Fruit fly (Drosophila melanogaster) whole organism, prepupa: ENCODE measurements around the gene mad2.

Source experiments
- Blimp-1 ChIP-seq: fragments of 200-800 bp; sonication (Bioruptor generic); optimal IDR thresholded peaks from 3 replicates; lab custom pipeline; 2017; ENCODE audit warnings: missing biosample characterization, missing genetic modification characterization, mild to moderate bottlenecking, moderate library complexity, missing genetic modification reagents
- CG10669 ChIP-seq: fragments of 200-800 bp; sonication (Bioruptor generic); optimal IDR thresholded peaks from 3 replicates; lab custom pipeline; 2018; ENCODE audit warnings: missing biosample characterization, mild to moderate bottlenecking, missing genetic modification characterization, moderate library complexity
- CG11294 ChIP-seq: fragments of 200-800 bp; sonication (Bioruptor generic); IDR thresholded peaks from 2 replicates; pipeline ENCODE4 v1.3.6; 2022; ENCODE audit warnings: missing biosample characterization, missing genetic modification characterization
- CG11902 ChIP-seq: fragments of 200-800 bp; sonication (Bioruptor generic); optimal IDR thresholded peaks from 3 replicates; lab custom pipeline; 2016; ENCODE audit warnings: missing biosample characterization, missing genetic modification characterization
- CG15336 ChIP-seq: fragments of 200-800 bp; sonication (Bioruptor generic); IDR thresholded peaks from 2 replicates; pipeline ENCODE4 v1.3.6; 2022; ENCODE audit warnings: missing biosample characterization, missing genetic modification characterization
- CG1621 ChIP-seq: fragments of 200-800 bp; sonication (Bioruptor generic); optimal IDR thresholded peaks from 3 replicates; lab custom pipeline; 2018; ENCODE audit warnings: missing biosample characterization, mild to moderate bottlenecking, missing genetic modification characterization
- CG16779 ChIP-seq: fragments of 200-800 bp; sonication (Bioruptor generic); optimal IDR thresholded peaks from 3 replicates; lab custom pipeline; 2017; ENCODE audit warnings: missing biosample characterization, mild to moderate bottlenecking, missing genetic modification characterization
- CG3032 ChIP-seq: fragments of 200-800 bp; optimal IDR thresholded peaks from 2 replicates; lab custom pipeline; 2019; ENCODE audit warnings: missing biosample characterization, mild to moderate bottlenecking, missing genetic modification characterization, moderate library complexity
- CG32006 ChIP-seq: fragments of 200-800 bp; sonication (Bioruptor generic); optimal IDR thresholded peaks from 3 replicates; lab custom pipeline; 2017; ENCODE audit warnings: missing biosample characterization, mild to moderate bottlenecking, missing genetic modification characterization
- CG34406 ChIP-seq: fragments of 200-800 bp; sonication (Bioruptor generic); optimal IDR thresholded peaks from 3 replicates; lab custom pipeline; 2016; ENCODE audit warnings: missing biosample characterization, missing genetic modification characterization
- CG3919 ChIP-seq: fragments of 200-800 bp; sonication (Bioruptor generic); optimal IDR thresholded peaks from 3 replicates; lab custom pipeline; 2016; ENCODE audit warnings: missing biosample characterization, missing genetic modification characterization
- CG4318 ChIP-seq: fragments of 200-800 bp; sonication (Bioruptor generic); optimal IDR thresholded peaks from 3 replicates; lab custom pipeline; 2017; ENCODE audit warnings: missing biosample characterization, mild to moderate bottlenecking, missing genetic modification characterization
- CG6163 ChIP-seq: fragments of 200-800 bp; sonication (Bioruptor generic); IDR thresholded peaks from 3 replicates; pipeline ENCODE4 v1.3.6; 2022; ENCODE audit warnings: missing biosample characterization, missing genetic modification characterization
- CG6276 ChIP-seq: fragments of 200-800 bp; sonication (Bioruptor generic); optimal IDR thresholded peaks from 2 replicates; lab custom pipeline; 2017; ENCODE audit warnings: missing biosample characterization, mild to moderate bottlenecking, missing genetic modification characterization
- CG6792 ChIP-seq: fragments of 200-800 bp; sonication (Bioruptor generic); optimal IDR thresholded peaks from 3 replicates; lab custom pipeline; 2016; ENCODE audit warnings: missing biosample characterization, missing genetic modification characterization
- CG6808 ChIP-seq: fragments of 200-800 bp; sonication (Bioruptor generic); optimal IDR thresholded peaks from 3 replicates; lab custom pipeline; 2017; ENCODE audit warnings: missing biosample characterization, missing genetic modification characterization, mild to moderate bottlenecking, moderate library complexity, missing genetic modification reagents
- CG6854 ChIP-seq: fragments of 200-800 bp; sonication (Bioruptor generic); optimal IDR thresholded peaks from 2 replicates; lab custom pipeline; 2017; ENCODE audit warnings: missing biosample characterization, mild to moderate bottlenecking, missing genetic modification characterization
- CG8119 ChIP-seq: fragments of 200-800 bp; sonication (Bioruptor generic); IDR thresholded peaks from 3 replicates; pipeline ENCODE4 v1.3.6; 2022; ENCODE audit warnings: missing biosample characterization, missing genetic modification characterization
- CG8319 ChIP-seq: fragments of 200-800 bp; sonication (Bioruptor generic); optimal IDR thresholded peaks from 3 replicates; lab custom pipeline; 2016; ENCODE audit warnings: missing biosample characterization, missing genetic modification characterization
- CG8632 ChIP-seq: fragments of 200-800 bp; sonication (Bioruptor generic); optimal IDR thresholded peaks from 3 replicates; lab custom pipeline; 2016; ENCODE audit warnings: missing biosample characterization, missing genetic modification characterization
- CG9139 ChIP-seq: fragments of 200-800 bp; sonication (Bioruptor generic); optimal IDR thresholded peaks from 3 replicates; lab custom pipeline; 2017; ENCODE audit warnings: missing biosample characterization, mild to moderate bottlenecking, missing genetic modification characterization
- Eip78C ChIP-seq: fragments of 200-800 bp; sonication (Bioruptor generic); peaks from one replicate; lab custom pipeline; 2016; ENCODE audit warnings: missing biosample characterization, missing genetic modification characterization
- Ets21C ChIP-seq: fragments of 200-800 bp; sonication (Bioruptor generic); optimal IDR thresholded peaks from 3 replicates; lab custom pipeline; 2016; ENCODE audit warnings: missing biosample characterization, missing genetic modification characterization
- Ets96B ChIP-seq: fragments of 200-800 bp; optimal IDR thresholded peaks from 2 replicates; lab custom pipeline; 2019; ENCODE audit warnings: missing biosample characterization, mild to moderate bottlenecking, missing genetic modification characterization, moderate library complexity
- Gug ChIP-seq: fragments of 200-800 bp; sonication (Bioruptor generic); IDR thresholded peaks from 2 replicates; pipeline ENCODE4 v1.3.6; 2022; ENCODE audit warnings: missing biosample characterization, missing genetic modification characterization
- Hr38 ChIP-seq: sonication (Bioruptor generic); optimal IDR thresholded peaks from 2 replicates; lab custom pipeline; 2016; ENCODE audit warnings: missing biosample characterization, missing genetic modification characterization
- Hr39 ChIP-seq: fragments of 200-800 bp; sonication (Bioruptor generic); optimal IDR thresholded peaks from 2 replicates; lab custom pipeline; 2016; ENCODE audit warnings: missing biosample characterization, missing genetic modification characterization
- Lpt ChIP-seq: fragments of 200-800 bp; sonication (Bioruptor generic); optimal IDR thresholded peaks from 3 replicates; lab custom pipeline; 2016; ENCODE audit warnings: missing biosample characterization, missing genetic modification characterization
- Met ChIP-seq: fragments of 200-800 bp; sonication (Bioruptor generic); optimal IDR thresholded peaks from 3 replicates; lab custom pipeline; 2016; ENCODE audit warnings: missing biosample characterization, missing genetic modification characterization
- Smox ChIP-seq: fragments of 200-800 bp; sonication (Bioruptor generic); optimal IDR thresholded peaks from 3 replicates; lab custom pipeline; 2016; ENCODE audit warnings: missing biosample characterization, missing genetic modification characterization
- Sox102F ChIP-seq: fragments of 200-800 bp; sonication (Bioruptor generic); optimal IDR thresholded peaks from 2 replicates; lab custom pipeline; 2016; ENCODE audit warnings: missing biosample characterization, mild to moderate bottlenecking, missing genetic modification characterization
- Sox14 ChIP-seq: fragments of 200-800 bp; sonication (Bioruptor generic); optimal IDR thresholded peaks from 3 replicates; lab custom pipeline; 2016; ENCODE audit warnings: missing biosample characterization, missing genetic modification characterization
- achi ChIP-seq: fragments of 200-800 bp; sonication (Bioruptor generic); optimal IDR thresholded peaks from 3 replicates; lab custom pipeline; 2016; ENCODE audit warnings: missing biosample characterization, missing genetic modification characterization
- acj6 ChIP-seq: fragments of 200-800 bp; sonication (Bioruptor generic); optimal IDR thresholded peaks from 3 replicates; lab custom pipeline; 2016; ENCODE audit warnings: missing biosample characterization, missing genetic modification characterization
- dac ChIP-seq: fragments of 200-800 bp; sonication (Bioruptor generic); optimal IDR thresholded peaks from 2 replicates; lab custom pipeline; 2017; ENCODE audit warnings: missing biosample characterization, mild to moderate bottlenecking, missing genetic modification characterization
- dsx ChIP-seq: fragments of 200-800 bp; optimal IDR thresholded peaks from 3 replicates; lab custom pipeline; 2019; ENCODE audit warnings: missing biosample characterization, mild to moderate bottlenecking, missing genetic modification characterization, moderate library complexity; ENCODE audit not compliant: poor library complexity, severe bottlenecking
- eg ChIP-seq: fragments of 200-800 bp; sonication (Bioruptor generic); IDR thresholded peaks from 3 replicates; pipeline ENCODE4 v1.3.6; 2022; ENCODE audit warnings: missing biosample characterization, missing genetic modification characterization
- fd59A ChIP-seq: fragments of 200-800 bp; sonication (Bioruptor generic); optimal IDR thresholded peaks from 2 replicates; lab custom pipeline; 2017; ENCODE audit warnings: missing biosample characterization, mild to moderate bottlenecking, missing genetic modification characterization, missing genetic modification reagents
- fd85E ChIP-seq: fragments of 200-800 bp; sonication (Bioruptor generic); optimal IDR thresholded peaks from 3 replicates; lab custom pipeline; 2016; ENCODE audit warnings: missing biosample characterization, missing genetic modification characterization
- fkh ChIP-seq: fragments of 200-800 bp; sonication (Bioruptor generic); optimal IDR thresholded peaks from 3 replicates; lab custom pipeline; 2017; ENCODE audit warnings: missing biosample characterization, mild to moderate bottlenecking, missing genetic modification characterization, moderate library complexity
- net ChIP-seq: fragments of 200-800 bp; sonication (Bioruptor generic); optimal IDR thresholded peaks from 3 replicates; lab custom pipeline; 2016; ENCODE audit warnings: missing biosample characterization, missing genetic modification characterization
- pdm3 ChIP-seq: fragments of 200-800 bp; sonication (Bioruptor generic); optimal IDR thresholded peaks from 3 replicates; lab custom pipeline; 2016; ENCODE audit warnings: missing biosample characterization, missing genetic modification characterization
- salr ChIP-seq, 2 experiments: fragments of 200-800 bp; sonication (Bioruptor generic); optimal IDR thresholded peaks; 3 replicates each; lab custom pipeline; 2016 to 2018; ENCODE audit warnings: missing biosample characterization in 2 of 2, missing genetic modification characterization in 2 of 2, mild to moderate bottlenecking in 1 of 2
- spab ChIP-seq: fragments of 200-800 bp; sonication (Bioruptor generic); optimal IDR thresholded peaks from 2 replicates; lab custom pipeline; 2017; ENCODE audit warnings: missing biosample characterization, mild to moderate bottlenecking, missing genetic modification characterization, missing genetic modification reagents
- ss ChIP-seq, 2 experiments: fragments of 200-800 bp; sonication (Bioruptor generic); optimal IDR thresholded peaks; 2 replicates in 1 of 2; 3 replicates in 1 of 2; lab custom pipeline; 2017 to 2018; ENCODE audit warnings: mild to moderate bottlenecking in 2 of 2, missing biosample characterization in 2 of 2, missing genetic modification characterization in 2 of 2, moderate library complexity in 1 of 2
- svp ChIP-seq: fragments of 200-800 bp; sonication (Bioruptor generic); peaks from one replicate; lab custom pipeline; 2016; ENCODE audit warnings: missing biosample characterization, missing genetic modification characterization
- topi ChIP-seq: fragments of 200-800 bp; sonication (Bioruptor generic); optimal IDR thresholded peaks from 3 replicates; lab custom pipeline; 2016; ENCODE audit warnings: missing biosample characterization, missing genetic modification characterization
- vri ChIP-seq: fragments of 200-800 bp; sonication (Bioruptor generic); optimal IDR thresholded peaks from 3 replicates; lab custom pipeline; 2016; ENCODE audit warnings: missing biosample characterization, mild to moderate bottlenecking, missing genetic modification characterization

Gene mad2

dm6 chr3L:5770817-5771425, 42.0 kb downstream of the mad2 start (continued):
- TF ChIP-seq CG8119 (GFP tag; lab: Robert Waterston, UW) (peak; percentile 82), CG15336 (GFP tag; lab: Robert Waterston, UW) (peak; percentile 74)

- TF ChIP-seq Eip78C = peak; percentile 79
- no peak for TF ChIP-seq Hr38 (GFP tag; lab: Kevin White, UChicago)
- TF ChIP-seq Met (GFP tag; lab: Kevin White, UChicago) = no peak
- no peak for TF ChIP-seq Ets21C (GFP tag; lab: Kevin White, UChicago)
- peak; percentile 78 for TF ChIP-seq CG10669 (GFP tag; lab: Kevin White, UChicago)
- no peak for TF ChIP-seq CG11902 (GFP tag; lab: Kevin White, UChicago)
- TF ChIP-seq vri (GFP tag; lab: Kevin White, UChicago) = peak; percentile 59
- peak; percentile 83 for TF ChIP-seq Ets96B
- TF ChIP-seq CG34406 (GFP tag; lab: Kevin White, UChicago) = peak; percentile 41
- peak; percentile 37 for TF ChIP-seq fkh (GFP tag; lab: Kevin White, UChicago)
- TF ChIP-seq CG6792 (GFP tag; lab: Kevin White, UChicago) = peak; percentile 46
- TF ChIP-seq CG6163 (GFP tag; lab: Robert Waterston, UW) = peak; percentile 90
- no peak for TF ChIP-seq CG8632
- no peak for TF ChIP-seq Hr39
- peak; percentile 52 for TF ChIP-seq CG15336 (GFP tag; lab: Robert Waterston, UW)
- TF ChIP-seq CG8319 (GFP tag; lab: Kevin White, UChicago) = no peak
- TF ChIP-seq CG4318 (GFP tag; lab: Kevin White, UChicago) = no peak
- TF ChIP-seq CG6854 (GFP tag; lab: Kevin White, UChicago) = peak; percentile 41
- TF ChIP-seq CG9139 (GFP tag; lab: Kevin White, UChicago) = peak; percentile 94
- no peak for TF ChIP-seq Sox14
- peak; percentile 12 for TF ChIP-seq CG3919
- TF ChIP-seq CG6276 (GFP tag; lab: Kevin White, UChicago) = peak; percentile 77
- TF ChIP-seq Smox (GFP tag; lab: Kevin White, UChicago) = no peak
- TF ChIP-seq eg (GFP tag; lab: Robert Waterston, UW) = peak; percentile 66; the same call in 2 of the 3 replicates
- no peak for TF ChIP-seq acj6 (GFP tag; lab: Kevin White, UChicago)
- peak; percentile 85 for TF ChIP-seq CG1621 (tag; lab: Kevin White, UChicago)
- TF ChIP-seq dac (GFP tag; lab: Kevin White, UChicago) = peak; percentile 6
- TF ChIP-seq ss (GFP tag; optimal IDR thresholded peaks at IDR 0.05; lab: Kevin White, UChicago) = peak; percentile 94 to 97
- no peak for TF ChIP-seq pdm3 (GFP tag; lab: Kevin White, UChicago)
- peak; percentile 86 for TF ChIP-seq spab (GFP tag; lab: Kevin White, UChicago)
- TF ChIP-seq fd85E = no peak
- TF ChIP-seq CG16779 (tag; lab: Kevin White, UChicago) = peak; percentile 85
- TF ChIP-seq CG3032 (tag; lab: Kevin White, UChicago) = peak; percentile 82
- TF ChIP-seq fd59A (GFP tag; lab: Kevin White, UChicago) = peak; percentile 62
- TF ChIP-seq svp (GFP tag; lab: Kevin White, UChicago) = no peak
- peak; percentile 52 for TF ChIP-seq Blimp-1 (GFP tag; lab: Kevin White, UChicago)
- peak; percentile 94 for TF ChIP-seq CG6808
- TF ChIP-seq net = peak; percentile 78
- peak; percentile 58 for TF ChIP-seq CG32006 (GFP tag; lab: Kevin White, UChicago)
- peak; percentile 62 for TF ChIP-seq dsx (GFP tag; lab: Kevin White, UChicago)
- peak in 1 of 2 experiments; percentile 58 for TF ChIP-seq salr (GFP tag; optimal IDR thresholded peaks at IDR 0.05; lab: Kevin White, UChicago)
- TF ChIP-seq CG11294 (GFP tag; lab: Robert Waterston, UW) = no peak
- no peak for TF ChIP-seq Sox102F (GFP tag; lab: Kevin White, UChicago)
- TF ChIP-seq CG8119 (GFP tag; lab: Robert Waterston, UW) = peak; percentile 84
- peak; percentile 57 for TF ChIP-seq Lpt (GFP tag; lab: Kevin White, UChicago)
- peak; percentile 39 for TF ChIP-seq achi
- TF ChIP-seq topi (GFP tag; lab: Kevin White, UChicago) = no peak
- TF ChIP-seq Gug (GFP tag; lab: Robert Waterston, UW) = no peak
These were observed 42.6 kb downstream of the mad2 start for dm6 chr3L:5770113-5770798.
